Worm (Caenorhabditis elegans) whole organism, young adult: Measurements from ENCODE around the gene C49C3.7.

Source experiments
- B0019.2 ChIP-seq: fragments of 200-800 bp; sonication (Bioruptor generic); conservative IDR thresholded peaks from 2 replicates; pipeline ENCODE4 v1.3.6; 2022; ENCODE audit warnings: missing genetic modification reagents, missing genetic modification characterization, missing compliant biosample characterization
- D2030.7 ChIP-seq: fragments of 200-800 bp; sonication (Bioruptor generic); IDR thresholded peaks from 2 replicates; pipeline ENCODE4 v1.3.6; 2022; ENCODE audit warnings: missing genetic modification reagents, missing genetic modification characterization, missing compliant biosample characterization
- F10E7.11 ChIP-seq: sonication (generic microtip); optimal IDR thresholded peaks from 2 replicates; lab custom pipeline; 2017; ENCODE audit warnings: mild to moderate bottlenecking, missing genetic modification characterization, moderate library complexity, missing compliant biosample characterization
- F55B11.4 ChIP-seq: sonication (generic microtip); optimal IDR thresholded peaks from 2 replicates; lab custom pipeline; 2016; ENCODE audit warnings: missing compliant biosample characterization, missing genetic modification characterization, borderline replicate concordance; ENCODE audit not compliant: insufficient read depth
- K11D2.4 ChIP-seq: fragments of 200-800 bp; sonication (Bioruptor generic); IDR thresholded peaks from 2 replicates; pipeline ENCODE4 v1.3.6; 2022; ENCODE audit warnings: missing genetic modification reagents, missing genetic modification characterization, missing compliant biosample characterization
- Y56A3A.18 ChIP-seq: fragments of 200-800 bp; sonication (Bioruptor generic); IDR thresholded peaks from 2 replicates; pipeline ENCODE4 v1.3.6; 2022; ENCODE audit warnings: missing genetic modification reagents, missing genetic modification characterization, missing compliant biosample characterization
- ZK185.1 ChIP-seq: sonication (generic microtip); optimal IDR thresholded peaks from 2 replicates; lab custom pipeline; 2016; ENCODE audit warnings: mild to moderate bottlenecking, missing genetic modification characterization, missing compliant biosample characterization; ENCODE audit not compliant: poor library complexity, severe bottlenecking
- aptf-2 ChIP-seq: fragments of 200-800 bp; sonication (Bioruptor generic); conservative IDR thresholded peaks from 2 replicates; pipeline ENCODE4 v1.3.6; 2022; ENCODE audit warnings: missing genetic modification reagents, missing genetic modification characterization, missing compliant biosample characterization
- cebp-1 ChIP-seq, 2 experiments: fragments of 200-800 bp in 1 of 2; sonication (Bioruptor generic) in 1 of 2; sonication (generic microtip) in 1 of 2; IDR thresholded peaks in 1 of 2; optimal IDR thresholded peaks in 1 of 2; 2 replicates each; pipeline versions ENCODE4 v1.3.6 to Lab custom; 2017 to 2022; ENCODE audit warnings: missing compliant biosample characterization in 2 of 2, missing genetic modification characterization in 2 of 2, mild to moderate bottlenecking in 1 of 2, missing genetic modification reagents in 1 of 2, moderate library complexity in 1 of 2
- cebp-2 ChIP-seq: fragments of 200-800 bp; sonication (Bioruptor generic); IDR thresholded peaks from 2 replicates; pipeline ENCODE4 v1.3.6; 2022; ENCODE audit warnings: missing genetic modification characterization, missing compliant biosample characterization
- ceh-91 ChIP-seq: fragments of 200-800 bp; sonication (Bioruptor generic); IDR thresholded peaks from 2 replicates; pipeline ENCODE4 v1.3.6; 2022; ENCODE audit warnings: missing genetic modification reagents, missing genetic modification characterization, missing compliant biosample characterization
- die-1 ChIP-seq: sonication (generic microtip); optimal IDR thresholded peaks from 2 replicates; lab custom pipeline; 2016; ENCODE audit warnings: missing genotype, mild to moderate bottlenecking, missing genetic modification characterization, missing compliant biosample characterization
- ekl-4 ChIP-seq: fragments of 200-800 bp; sonication (Bioruptor generic); IDR thresholded peaks from 2 replicates; pipeline ENCODE4 v1.3.6; 2022; ENCODE audit warnings: missing genetic modification reagents, missing genetic modification characterization, missing compliant biosample characterization
- hrde-1 ChIP-seq: sonication (generic microtip); optimal IDR thresholded peaks from 2 replicates; lab custom pipeline; 2016; ENCODE audit warnings: missing genetic modification characterization, mild to moderate bottlenecking, missing compliant biosample characterization, moderate library complexity, missing genotype, missing genetic modification reagents, borderline replicate concordance
- hsf-1 ChIP-seq: fragments of 200-800 bp; sonication (Bioruptor generic); IDR thresholded peaks from 2 replicates; pipeline ENCODE4 v1.3.6; 2022; ENCODE audit warnings: missing genetic modification reagents, missing genetic modification characterization, missing compliant biosample characterization
- let-607 ChIP-seq, 2 experiments: fragments of 200-800 bp in 1 of 2; sonication (Bioruptor generic) in 1 of 2; sonication (generic microtip) in 1 of 2; optimal IDR thresholded peaks; 2 replicates each; lab custom pipeline; 2016 to 2018; ENCODE audit warnings: mild to moderate bottlenecking in 2 of 2, missing compliant biosample characterization in 2 of 2, missing genetic modification characterization in 2 of 2, moderate library complexity in 2 of 2, missing genotype in 1 of 2
- madf-10 ChIP-seq: sonication (generic microtip); optimal IDR thresholded peaks from 2 replicates; lab custom pipeline; 2016; ENCODE audit warnings: mild to moderate bottlenecking, missing genetic modification characterization, missing compliant biosample characterization
- madf-3 ChIP-seq: fragments of 200-800 bp; sonication (Bioruptor generic); IDR thresholded peaks from 2 replicates; pipeline ENCODE4 v1.3.6; 2022; ENCODE audit warnings: missing genetic modification reagents, missing genetic modification characterization, missing compliant biosample characterization
- madf-8 ChIP-seq: fragments of 200-800 bp; sonication (Bioruptor generic); conservative IDR thresholded peaks from 2 replicates; pipeline ENCODE4 v1.3.6; 2022; ENCODE audit warnings: missing genetic modification reagents, missing genetic modification characterization, missing compliant biosample characterization
- mel-28 ChIP-seq: sonication (generic microtip); optimal IDR thresholded peaks from 2 replicates; lab custom pipeline; 2016; ENCODE audit warnings: borderline replicate concordance, mild to moderate bottlenecking, missing genetic modification characterization, missing compliant biosample characterization
- nfya-1 ChIP-seq: sonication (generic microtip); optimal IDR thresholded peaks from 2 replicates; lab custom pipeline; 2017; ENCODE audit warnings: antibody characterized with exemption, missing compliant biosample characterization, missing genetic modification characterization, borderline replicate concordance; ENCODE audit not compliant: insufficient read depth
- nfyb-1 ChIP-seq: fragments of 200-800 bp; sonication (Bioruptor generic); IDR thresholded peaks from 2 replicates; pipeline ENCODE4 v1.3.6; 2022; ENCODE audit warnings: missing genetic modification reagents, missing genetic modification characterization, missing compliant biosample characterization
- nhr-80 ChIP-seq: sonication (generic microtip); optimal IDR thresholded peaks from 2 replicates; lab custom pipeline; 2016; ENCODE audit warnings: missing genetic modification characterization, missing compliant biosample characterization
- pbrm-1 ChIP-seq: fragments of 200-800 bp; sonication (Bioruptor generic); IDR thresholded peaks from 2 replicates; pipeline ENCODE4 v1.3.6; 2022; ENCODE audit warnings: missing genetic modification reagents, missing genetic modification characterization, missing compliant biosample characterization
- rec-8 ChIP-seq, 2 experiments: sonication (generic microtip); optimal IDR thresholded peaks; 2 replicates each; lab custom pipeline; 2016; ENCODE audit warnings: mild to moderate bottlenecking in 2 of 2, missing genetic modification characterization in 2 of 2, missing genetic modification reagents in 2 of 2, missing genotype in 2 of 2, missing biosample characterization in 1 of 2, missing compliant biosample characterization in 1 of 2, moderate library complexity in 1 of 2
- tbx-9 ChIP-seq: sonication (generic microtip); optimal IDR thresholded peaks from 2 replicates; lab custom pipeline; 2016; ENCODE audit warnings: borderline replicate concordance, missing genetic modification characterization, inconsistent platforms, missing compliant biosample characterization
- zim-3 ChIP-seq: sonication (generic microtip); optimal IDR thresholded peaks from 2 replicates; lab custom pipeline; 2017; ENCODE audit warnings: mild to moderate bottlenecking, missing genetic modification characterization, moderate library complexity, missing compliant biosample characterization
- ztf-18 ChIP-seq: sonication (generic microtip); optimal IDR thresholded peaks from 2 replicates; lab custom pipeline; 2016; ENCODE audit warnings: missing genotype, mild to moderate bottlenecking, missing genetic modification characterization, missing compliant biosample characterization

Gene C49C3.7

DNA sequence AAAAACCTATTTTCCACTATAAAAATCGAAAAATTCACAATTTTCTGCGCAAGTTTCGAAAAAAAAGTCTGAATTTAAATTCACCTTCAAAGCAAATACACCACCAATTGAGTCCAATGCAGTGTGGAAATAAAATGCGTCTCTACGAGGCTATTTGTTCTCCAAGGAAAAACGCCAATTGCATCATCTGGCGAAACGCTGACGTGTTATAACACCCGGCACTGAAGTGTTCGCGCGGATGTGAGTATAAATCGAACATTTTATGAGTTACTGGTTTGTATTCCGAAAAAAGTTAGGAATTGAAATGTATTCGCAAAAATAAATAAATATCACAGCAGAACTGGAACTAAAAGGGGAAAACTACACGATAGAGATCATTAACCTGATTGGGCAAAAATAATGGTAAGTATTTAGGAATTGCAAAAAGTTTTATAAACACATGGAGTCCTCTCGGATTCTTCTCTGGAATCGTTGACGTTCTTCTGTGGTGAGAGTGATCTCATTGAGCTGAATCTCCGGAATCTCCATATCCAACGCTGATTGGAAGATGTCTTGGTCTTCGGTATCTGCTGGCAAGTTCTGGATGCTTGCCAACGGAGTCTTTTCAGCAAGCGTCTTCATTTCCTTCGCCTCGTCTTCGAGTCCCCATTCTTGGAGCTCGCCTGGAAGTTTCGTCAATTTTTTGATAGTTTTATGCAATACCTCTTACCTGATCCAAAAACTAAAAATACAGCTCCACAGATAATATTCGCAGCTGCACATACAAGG is 44.3 kb upstream of the C49C3.7 start, which contains the start of gene zipt-7.1:
Gene zipt-7.1, minus strand, starts transcription at position 232 of the 768 bp plus-strand sequence.
- TF ChIP-seq nfyb-1: 0 out of 2 replicates have a peak, but pooled peaks have one; percentile 28
- no peak for TF ChIP-seq cebp-2 (GFP tag; lab: Robert Waterston, UW)
- no peak for TF ChIP-seq Y56A3A.18 (GFP tag; lab: Robert Waterston, UW)
- TF ChIP-seq madf-3 (GFP tag; lab: Robert Waterston, UW): 0 out of 2 replicates have a peak, but pooled peaks have one; percentile 62
- TF ChIP-seq, all 124 proteins: peak for 2

- TF ChIP-seq K11D2.4 (GFP tag; lab: Robert Waterston, UW) (no peak), F10E7.11 (no peak), zim-3 (tag; lab: Kevin White, UChicago) (no peak)
These were observed 40.6 kb upstream of the C49C3.7 start, which contains the start of the genes T28F3.11 and slc-17.4 for ce11 chrIV:17291629-17292199. TSS of gene T28F3.11 (minus strand) at chrIV:17291679. TSS of gene slc-17.4 (minus strand) at chrIV:17291733.

DNA sequence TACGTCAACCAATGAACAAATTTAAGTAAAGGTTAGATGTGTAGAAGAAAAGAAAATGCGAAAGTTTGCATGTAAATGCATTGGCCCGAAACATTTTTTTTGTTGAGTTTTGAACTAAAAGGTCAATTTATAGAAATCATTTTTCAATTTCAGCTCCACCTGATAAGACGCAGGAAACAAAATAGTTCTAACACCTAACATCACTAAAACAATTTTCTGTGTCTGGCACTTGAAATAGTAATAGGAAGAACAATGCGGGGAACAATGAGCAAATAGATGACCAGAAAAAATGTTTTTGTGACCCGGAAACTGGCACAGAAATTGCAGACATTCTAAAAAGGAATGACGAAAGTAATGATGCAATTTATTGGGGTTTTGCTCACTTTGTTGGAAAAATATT is 40.0 kb upstream of the C49C3.7 start:
- no peak for TF ChIP-seq madf-8
- peak; percentile 45 for TF ChIP-seq nhr-80

- TF ChIP-seq let-607 (tag; optimal IDR thresholded peaks at IDR 0.05; lab: Kevin White, UChicago) (no peak), ceh-91 (GFP tag; lab: Robert Waterston, UW) (no peak), Y56A3A.18 (GFP tag; lab: Robert Waterston, UW) (no peak), nhr-80 (peak; percentile 9), tbx-9 (tag; lab: Kevin White, UChicago) (no peak), K11D2.4 (GFP tag; lab: Robert Waterston, UW) (no peak)
These were observed 39.3 kb upstream of the C49C3.7 start for ce11 chrIV:17293068-17293467.

ce11 chrIV:17293679-17294078 is 38.7 kb upstream of the C49C3.7 start:
- TF ChIP-seq B0019.2 (GFP tag; lab: Robert Waterston, UW) (no peak), hsf-1 (GFP tag; lab: Robert Waterston, UW) (no peak), ztf-18 (tag; lab: Kevin White, UChicago) (no peak), nfya-1 (no peak), rec-8 (tag; optimal IDR thresholded peaks at IDR 0.05; lab: Kevin White, UChicago) (no peak), aptf-2 (no peak), cebp-1 (GFP tag; IDR thresholded peaks at IDR 0.05; lab: Robert Waterston, UW) (no peak), cebp-1 (tag; optimal IDR thresholded peaks at IDR 0.05; lab: Kevin White, UChicago) (no peak), die-1 (tag; lab: Kevin White, UChicago) (no peak), D2030.7 (GFP tag; lab: Robert Waterston, UW) (no peak), ZK185.1 (no peak), hrde-1 (tag; lab: Kevin White, UChicago) (no peak), mel-28 (tag; lab: Kevin White, UChicago) (no peak), F55B11.4 (tag; lab: Kevin White, UChicago) (no peak), madf-10 (tag; lab: Kevin White, UChicago) (no peak), pbrm-1 (GFP tag; lab: Robert Waterston, UW) (no peak), ekl-4 (GFP tag; lab: Robert Waterston, UW) (no peak)
